Worm (Caenorhabditis elegans) whole organism, L4 larva: Measurements from ENCODE around the gene W09G12.8.
A peak's percentile ranks its signal among the peaks of the same experiment; 100 is the strongest.

ENCODE experiments used
- D1046.2 ChIP-seq: fragments of 200-800 bp; sonication (Bioruptor generic); IDR thresholded peaks from 2 replicates; pipeline ENCODE4 v1.3.6; 2022; ENCODE audit warnings: missing genetic modification characterization, missing compliant biosample characterization
- F44E2.7 ChIP-seq: fragments of 200-800 bp; sonication (Bioruptor generic); IDR thresholded peaks from 2 replicates; pipeline ENCODE4 v2.1.2; 2022; ENCODE audit warnings: missing genetic modification characterization, missing compliant biosample characterization
- Y105C5A.15 ChIP-seq: fragments of 200-800 bp; sonication (Bioruptor generic); IDR thresholded peaks from 2 replicates; pipeline ENCODE4 v1.3.6; 2022; ENCODE audit warnings: missing genetic modification characterization, missing compliant biosample characterization
- Y48G9A.11 ChIP-seq: fragments of 200-800 bp; sonication (Bioruptor generic); IDR thresholded peaks from 2 replicates; pipeline ENCODE4 v1.3.6; 2022; ENCODE audit warnings: missing genetic modification reagents, missing genetic modification characterization, missing compliant biosample characterization
- Y75B8A.6 ChIP-seq: fragments of 200-800 bp; sonication (Bioruptor generic); IDR thresholded peaks from 2 replicates; pipeline ENCODE4 v1.3.6; 2022; ENCODE audit warnings: missing genetic modification reagents, missing genetic modification characterization, missing compliant biosample characterization
- aha-1 ChIP-seq: fragments of 150-350 bp; peaks from one replicate; lab custom pipeline; 2014; ENCODE audit warnings: missing biosample characterization, missing genetic modification characterization
- aly-2 ChIP-seq: sonication (generic microtip); optimal IDR thresholded peaks from 2 replicates; lab custom pipeline; 2018; ENCODE audit warnings: missing biosample characterization, missing genetic modification characterization
- ama-1 ChIP-seq: fragments of 150-350 bp; optimal IDR thresholded peaks from 2 replicates; lab custom pipeline; 2014; ENCODE audit warnings: inconsistent platforms, mixed read lengths
- attf-4 ChIP-seq: sonication (generic microtip); optimal IDR thresholded peaks from 3 replicates; lab custom pipeline; 2017; ENCODE audit warnings: missing biosample characterization, missing genetic modification characterization
- ceh-20 ChIP-seq: fragments of 200-800 bp; sonication (Bioruptor generic); IDR thresholded peaks from 2 replicates; pipeline ENCODE4 v1.3.6; 2022; ENCODE audit warnings: missing genetic modification reagents, missing genetic modification characterization, missing compliant biosample characterization
- ceh-32 ChIP-seq: sonication (generic microtip); optimal IDR thresholded peaks from 2 replicates; lab custom pipeline; 2016; ENCODE audit warnings: mild to moderate bottlenecking, missing genetic modification characterization, missing compliant biosample characterization; ENCODE audit not compliant: poor library complexity
- ceh-82 ChIP-seq: sonication (generic microtip); optimal IDR thresholded peaks from 2 replicates; lab custom pipeline; 2017; ENCODE audit warnings: missing biosample characterization, missing genetic modification characterization
- daf-19 ChIP-seq: fragments of 200-800 bp; sonication (Bioruptor generic); conservative IDR thresholded peaks from 2 replicates; pipeline ENCODE4 v1.3.6; 2022; ENCODE audit warnings: missing genetic modification characterization, missing compliant biosample characterization
- daf-8 ChIP-seq: fragments of 200-800 bp; sonication (Bioruptor generic); IDR thresholded peaks from 2 replicates; pipeline ENCODE4 v1.3.6; 2022; ENCODE audit warnings: missing genetic modification characterization, missing compliant biosample characterization
- dmd-9 ChIP-seq: fragments of 200-800 bp; sonication (Bioruptor generic); IDR thresholded peaks from 2 replicates; pipeline ENCODE4 v1.3.6; 2022; ENCODE audit warnings: missing genetic modification reagents, missing genetic modification characterization, missing compliant biosample characterization
- dve-1 ChIP-seq: sonication (generic microtip); optimal IDR thresholded peaks from 2 replicates; lab custom pipeline; 2017; ENCODE audit warnings: antibody characterized with exemption, mild to moderate bottlenecking, missing genetic modification characterization, missing compliant biosample characterization; ENCODE audit not compliant: insufficient read depth
- egl-43 ChIP-seq: fragments of 200-800 bp; sonication (Bioruptor generic); IDR thresholded peaks from 2 replicates; pipeline ENCODE4 v1.3.6; 2022; ENCODE audit warnings: missing genetic modification reagents, missing genetic modification characterization, missing compliant biosample characterization
- hif-1 ChIP-seq, 2 experiments: sonication (generic microtip); optimal IDR thresholded peaks; 2 replicates each; lab custom pipeline; 2016 to 2017; ENCODE audit warnings: missing compliant biosample characterization in 2 of 2, missing genetic modification characterization in 2 of 2, missing genetic modification reagents in 2 of 2, missing genotype in 2 of 2, mild to moderate bottlenecking in 1 of 2
- hmg-1.1 ChIP-seq: fragments of 200-800 bp; sonication (Bioruptor generic); IDR thresholded peaks from 2 replicates; pipeline ENCODE4 v1.3.6; 2022; ENCODE audit warnings: missing genetic modification reagents, missing genetic modification characterization, missing compliant biosample characterization
- lin-13 ChIP-seq: fragments of 150-350 bp; optimal IDR thresholded peaks from 2 replicates; lab custom pipeline; 2014; ENCODE audit warnings: missing biosample characterization, missing genetic modification reagents, missing genetic modification characterization
- lsy-2 ChIP-seq, 2 experiments: fragments of 150-350 bp in 1 of 2; sonication (generic microtip) in 1 of 2; optimal IDR thresholded peaks; 2 replicates each; lab custom pipeline; 2014 to 2017; ENCODE audit warnings: missing biosample characterization in 2 of 2, missing genetic modification characterization in 2 of 2
- madf-5 ChIP-seq, 2 experiments: fragments of 200-800 bp; sonication (Bioruptor generic); IDR thresholded peaks; 2 replicates each; pipeline ENCODE4 v1.3.6; 2022; ENCODE audit warnings: missing compliant biosample characterization in 2 of 2, missing genetic modification characterization in 2 of 2
- mdt-29 ChIP-seq: fragments of 200-800 bp; sonication (Bioruptor generic); IDR thresholded peaks from 2 replicates; pipeline ENCODE4 v1.3.6; 2022; ENCODE audit warnings: missing genetic modification reagents, missing genetic modification characterization, missing compliant biosample characterization
- mes-2 ChIP-seq: sonication (generic microtip); optimal IDR thresholded peaks from 2 replicates; lab custom pipeline; 2016; ENCODE audit warnings: missing genotype, mild to moderate bottlenecking, missing genetic modification characterization, missing compliant biosample characterization; ENCODE audit not compliant: poor library complexity, severe bottlenecking
- mxl-2 ChIP-seq: fragments of 200-800 bp; sonication (Bioruptor generic); conservative IDR thresholded peaks from 2 replicates; pipeline ENCODE4 v1.3.6; 2022; ENCODE audit warnings: missing genetic modification reagents, missing genetic modification characterization, missing compliant biosample characterization
- nhr-10 ChIP-seq: fragments of 150-350 bp; optimal IDR thresholded peaks from 2 replicates; lab custom pipeline; 2014; ENCODE audit warnings: missing biosample characterization, missing genetic modification characterization
- nhr-11 ChIP-seq: fragments of 150-350 bp; optimal IDR thresholded peaks from 2 replicates; lab custom pipeline; 2014; ENCODE audit warnings: missing biosample characterization, missing genetic modification characterization
- nhr-111 ChIP-seq: fragments of 200-800 bp; sonication (Bioruptor generic); optimal IDR thresholded peaks from 2 replicates; lab custom pipeline; 2018; ENCODE audit warnings: mild to moderate bottlenecking, missing genetic modification characterization, missing compliant biosample characterization
- nhr-237 ChIP-seq: sonication (generic microtip); optimal IDR thresholded peaks from 2 replicates; lab custom pipeline; 2017; ENCODE audit warnings: missing biosample characterization, missing genetic modification characterization
- nhr-48 ChIP-seq: sonication (generic microtip); optimal IDR thresholded peaks from 2 replicates; lab custom pipeline; 2016; ENCODE audit warnings: mild to moderate bottlenecking, missing genetic modification characterization, missing compliant biosample characterization
- pha-4 ChIP-seq, 2 experiments: fragments of 150-350 bp in 1 of 2; fragments of 200-800 bp in 1 of 2; sonication (Bioruptor generic) in 1 of 2; IDR thresholded peaks in 1 of 2; optimal IDR thresholded peaks in 1 of 2; 2 replicates each; pipeline versions ENCODE4 v1.3.6 to Lab custom; 2014 to 2022; ENCODE audit warnings: missing genetic modification characterization in 2 of 2, missing genetic modification reagents in 2 of 2, missing biosample characterization in 1 of 2, missing compliant biosample characterization in 1 of 2
- php-3 ChIP-seq: fragments of 200-800 bp; sonication (Bioruptor generic); IDR thresholded peaks from 2 replicates; pipeline ENCODE4 v1.3.6; 2022; ENCODE audit warnings: missing genetic modification reagents, missing genetic modification characterization, missing compliant biosample characterization
- rbr-2 ChIP-seq: sonication (generic microtip); optimal IDR thresholded peaks from 2 replicates; lab custom pipeline; 2016; ENCODE audit warnings: missing genotype, missing genetic modification characterization, missing compliant biosample characterization
- saeg-2 ChIP-seq: fragments of 200-800 bp; sonication (Bioruptor generic); IDR thresholded peaks from 2 replicates; pipeline ENCODE4 v1.3.6; 2022; ENCODE audit warnings: missing genetic modification reagents, missing genetic modification characterization, missing compliant biosample characterization
- sdz-12 ChIP-seq: fragments of 200-800 bp; sonication (Bioruptor generic); optimal IDR thresholded peaks from 2 replicates; lab custom pipeline; 2018; ENCODE audit warnings: mild to moderate bottlenecking, missing genetic modification characterization, missing compliant biosample characterization
- skn-1 ChIP-seq: fragments of 150-350 bp; optimal IDR thresholded peaks from 2 replicates; lab custom pipeline; 2014; ENCODE audit warnings: missing biosample characterization, missing genetic modification characterization
- snpc-1.2 ChIP-seq: fragments of 200-800 bp; sonication (Bioruptor generic); IDR thresholded peaks from 2 replicates; pipeline ENCODE4 v1.3.6; 2022; ENCODE audit warnings: missing genetic modification reagents, missing genetic modification characterization, missing compliant biosample characterization
- spr-1 ChIP-seq: sonication (generic microtip); optimal IDR thresholded peaks from 2 replicates; lab custom pipeline; 2016; ENCODE audit warnings: mild to moderate bottlenecking, missing genetic modification characterization, missing compliant biosample characterization
- spr-3 ChIP-seq: fragments of 200-800 bp; sonication (Bioruptor generic); optimal IDR thresholded peaks from 2 replicates; lab custom pipeline; 2018; ENCODE audit warnings: mild to moderate bottlenecking, missing genetic modification characterization, missing compliant biosample characterization
- tra-1 ChIP-seq: fragments of 200-800 bp; sonication (Bioruptor generic); IDR thresholded peaks from 2 replicates; pipeline ENCODE4 v1.3.6; 2022; ENCODE audit warnings: missing genetic modification reagents, missing genetic modification characterization, missing compliant biosample characterization
- unc-130 ChIP-seq: sonication (generic microtip); optimal IDR thresholded peaks from 2 replicates; lab custom pipeline; 2016; ENCODE audit warnings: missing genetic modification reagents, missing genetic modification characterization, missing compliant biosample characterization
- unc-62 ChIP-seq, 3 experiments: fragments of 150-350 bp in 1 of 3; sonication (generic microtip); optimal IDR thresholded peaks in 2 of 3; peaks in 1 of 3; 1 replicate in 1 of 3; 2 replicates in 2 of 3; lab custom pipeline; 2014 to 2017; ENCODE audit warnings: missing biosample characterization in 3 of 3, missing genetic modification characterization in 3 of 3, missing genetic modification reagents in 3 of 3, missing genotype in 1 of 3
- ztf-7 ChIP-seq: fragments of 150-350 bp; optimal IDR thresholded peaks from 2 replicates; lab custom pipeline; 2014; ENCODE audit warnings: missing biosample characterization, missing genetic modification characterization

The W09G12.8 gene

DNA sequence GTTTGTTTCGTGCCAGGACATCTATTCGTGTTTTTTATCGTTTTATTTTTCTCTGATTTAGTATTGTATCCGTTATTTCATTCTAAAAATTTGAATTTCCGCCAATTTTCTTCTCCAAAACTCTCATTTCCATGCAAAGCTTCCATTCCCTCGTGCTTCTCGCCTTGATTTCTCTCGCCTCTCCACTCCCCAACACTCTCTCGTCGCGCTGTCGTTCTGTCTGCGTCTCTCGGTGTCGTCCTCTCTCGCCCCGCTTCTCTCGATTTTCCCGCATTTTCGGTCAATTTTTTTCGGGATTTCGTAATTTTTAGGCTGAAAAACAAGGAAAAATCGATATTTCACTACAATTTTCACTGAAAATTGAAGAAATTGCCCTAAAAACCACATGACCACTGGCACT, 48.6 kb downstream of the W09G12.8 start, which contains the start of gene C09E9.1 (continued):
- TF ChIP-seq unc-130 (GFP tag; lab: Kevin White, UChicago) (peak; percentile 8), nhr-11 (tag; lab: Kevin White, UChicago) (peak; percentile 27), dmd-9 (GFP tag; lab: Robert Waterston, UW) (0 out of 2 replicates have a peak, but pooled peaks have one; percentile 38), dve-1 (tag; lab: Kevin White, UChicago) (peak; percentile 71), ama-1 (lab: Kevin White, UChicago) (no peak), nhr-10 (tag; lab: Kevin White, UChicago) (no peak), rbr-2 (tag; lab: Kevin White, UChicago) (peak; percentile 50), ceh-20 (GFP tag; lab: Robert Waterston, UW) (peak; percentile 33; the same call in 1 of the 2 replicates)
- TF ChIP-seq, all 104 proteins: peak for 26

DNA sequence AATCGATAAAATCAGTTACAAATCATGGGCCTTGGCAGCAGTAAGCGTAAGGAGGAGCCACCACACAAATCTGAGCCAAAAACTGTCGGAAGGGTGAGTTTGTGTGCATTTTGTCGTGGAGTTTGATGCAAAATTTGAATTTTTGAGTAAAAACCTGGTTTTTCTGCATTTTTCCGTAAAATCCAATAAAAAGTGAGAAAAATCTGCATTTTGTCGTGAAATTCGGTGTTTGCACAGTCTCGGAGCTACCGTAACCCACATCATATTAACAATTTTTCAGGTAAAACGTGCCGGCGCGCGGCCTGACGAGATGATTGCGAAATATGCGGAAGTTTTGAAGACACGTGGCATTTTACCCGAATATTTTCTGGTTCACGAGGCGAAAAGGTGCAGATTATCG, 49.9 kb downstream of the W09G12.8 start:
- TF ChIP-seq attf-4 (tag; lab: Kevin White, UChicago) (no peak), sdz-12 (GFP tag; lab: Kevin White, UChicago) (no peak), pha-4 (GFP tag; IDR thresholded peaks at IDR 0.05; lab: Robert Waterston, UW) (no peak), pha-4 (tag; optimal IDR thresholded peaks at IDR 0.05; lab: Kevin White, UChicago) (no peak), aly-2 (tag; lab: Kevin White, UChicago) (no peak), spr-1 (tag; lab: Kevin White, UChicago) (no peak), nhr-111 (GFP tag; lab: Kevin White, UChicago) (no peak), ceh-20 (GFP tag; lab: Robert Waterston, UW) (no peak), nhr-237 (no peak), tra-1 (GFP tag; lab: Robert Waterston, UW) (no peak), spr-3 (no peak), saeg-2 (GFP tag; lab: Robert Waterston, UW) (no peak), mes-2 (no peak), Y105C5A.15 (no peak), mxl-2 (GFP tag; lab: Robert Waterston, UW) (0 out of 2 replicates have a peak, but pooled peaks have one; percentile 24), php-3 (GFP tag; lab: Robert Waterston, UW) (no peak), lin-13 (GFP tag; lab: Kevin White, UChicago) (peak; percentile 34), unc-62 (GFP tag; optimal IDR thresholded peaks at IDR 0.05 in 1 of 2; lab: Kevin White, UChicago) (no peak), unc-62 (tag; optimal IDR thresholded peaks at IDR 0.05; lab: Kevin White, UChicago) (no peak), F44E2.7 (no peak), ceh-32 (no peak), ceh-82 (no peak), madf-5 (GFP tag; IDR thresholded peaks at IDR 0.05; lab: Robert Waterston, UW) (no peak), hmg-1.1 (no peak), nhr-11 (tag; lab: Kevin White, UChicago) (no peak), skn-1 (tag; lab: Kevin White, UChicago) (no peak), egl-43 (GFP tag; lab: Robert Waterston, UW) (no peak), nhr-10 (tag; lab: Kevin White, UChicago) (no peak), lsy-2 (tag; optimal IDR thresholded peaks at IDR 0.05; lab: Kevin White, UChicago) (peak in 1 of 2 experiments; percentile 2), daf-8 (GFP tag; lab: Robert Waterston, UW) (no peak), snpc-1.2 (GFP tag; lab: Robert Waterston, UW) (no peak), Y75B8A.6 (GFP tag; lab: Robert Waterston, UW) (0 out of 2 replicates have a peak, but pooled peaks have one; percentile 16), aha-1 (peak; percentile 40), mdt-29 (GFP tag; lab: Robert Waterston, UW) (no peak), daf-19 (GFP tag; lab: Robert Waterston, UW) (no peak), nhr-48 (no peak), hif-1 (tag; optimal IDR thresholded peaks at IDR 0.05; lab: Kevin White, UChicago) (no peak), ztf-7 (tag; lab: Kevin White, UChicago) (no peak), Y48G9A.11 (GFP tag; lab: Robert Waterston, UW) (0 out of 2 replicates have a peak, but pooled peaks have one; percentile 48), D1046.2 (GFP tag; lab: Robert Waterston, UW) (no peak)
